Worm (Caenorhabditis elegans): ENCODE data around the gene F01F1.14.

The F01F1.14 gene

ce11 chrIII:5882823-5883222, at the start of gene F01F1.14:
Gene F01F1.14, minus strand, starts transcription at chrIII:5882923.
- TF ChIP-seq med-1 (GFP tag; optimal IDR thresholded peaks at IDR 0.05; ENCODE audit: insufficient read depth) (no peak), cog-1 (tag; optimal IDR thresholded peaks at IDR 0.05) (no peak), ref-1 (GFP tag; conservative IDR thresholded peaks at IDR 0.05) (no peak), tab-1 (GFP tag; IDR thresholded peaks at IDR 0.05) (no peak), ztf-29 (GFP tag; IDR thresholded peaks at IDR 0.05) (no peak), klf-2 (GFP tag; conservative IDR thresholded peaks at IDR 0.05) (no peak), flt-1 (GFP tag; IDR thresholded peaks at IDR 0.05) (no peak), T22C8.4 (GFP tag; IDR thresholded peaks at IDR 0.05) (no peak), ztf-23 (GFP tag; IDR thresholded peaks at IDR 0.05) (no peak)

ce11 chrIII:5931433-5931994, 48.8 kb upstream of the F01F1.14 start, which contains the start of gene EGAP1.5:
Gene EGAP1.5, plus strand, starts transcription at chrIII:5931721.
- TF ChIP-seq med-1 (GFP tag; optimal IDR thresholded peaks at IDR 0.05; ENCODE audit: insufficient read depth) = no peak
- 0 out of 2 replicates have a peak, but pooled peaks have one; percentile 23 for TF ChIP-seq tab-1 (GFP tag; IDR thresholded peaks at IDR 0.05)

- no peak for TF ChIP-seq ref-1 (GFP tag; conservative IDR thresholded peaks at IDR 0.05)
- no peak for TF ChIP-seq klf-2 (GFP tag; conservative IDR thresholded peaks at IDR 0.05)
- TF ChIP-seq ztf-29 (GFP tag; IDR thresholded peaks at IDR 0.05) = no peak
- no peak for TF ChIP-seq cog-1 (tag; optimal IDR thresholded peaks at IDR 0.05)
- no peak for TF ChIP-seq T22C8.4 (GFP tag; IDR thresholded peaks at IDR 0.05)
Observed at ce11 chrIII:5930659-5931058, 47.9 kb upstream of the F01F1.14 start.

ce11 chrIII:5925724-5926123, 43.0 kb upstream of the F01F1.14 start, which contains the start of the genes dnc-2 and bcl-7:
Gene dnc-2, minus strand, starts transcription at chrIII:5925756.
Gene bcl-7, plus strand, starts transcription at chrIII:5926086.
- TF ChIP-seq ztf-23 (GFP tag; IDR thresholded peaks at IDR 0.05) (no peak), ref-1 (GFP tag; conservative IDR thresholded peaks at IDR 0.05) (no peak), tab-1 (GFP tag; IDR thresholded peaks at IDR 0.05) (no peak), ztf-29 (GFP tag; IDR thresholded peaks at IDR 0.05) (no peak), klf-2 (GFP tag; conservative IDR thresholded peaks at IDR 0.05) (no peak), T22C8.4 (GFP tag; IDR thresholded peaks at IDR 0.05) (no peak), med-1 (GFP tag; optimal IDR thresholded peaks at IDR 0.05; ENCODE audit: insufficient read depth) (no peak), flt-1 (GFP tag; IDR thresholded peaks at IDR 0.05) (no peak), cog-1 (tag; optimal IDR thresholded peaks at IDR 0.05) (no peak)

ce11 chrIII:5922236-5922635, 39.5 kb upstream of the F01F1.14 start:
- TF ChIP-seq tab-1 (GFP tag; IDR thresholded peaks at IDR 0.05) (no peak), klf-2 (GFP tag; conservative IDR thresholded peaks at IDR 0.05) (no peak), ztf-29 (GFP tag; IDR thresholded peaks at IDR 0.05) (no peak), ref-1 (GFP tag; conservative IDR thresholded peaks at IDR 0.05) (no peak), T22C8.4 (GFP tag; IDR thresholded peaks at IDR 0.05) (no peak), flt-1 (GFP tag; IDR thresholded peaks at IDR 0.05) (no peak), ztf-23 (GFP tag; IDR thresholded peaks at IDR 0.05) (no peak), cog-1 (tag; optimal IDR thresholded peaks at IDR 0.05) (no peak), med-1 (GFP tag; optimal IDR thresholded peaks at IDR 0.05; ENCODE audit: insufficient read depth) (no peak)

- TF ChIP-seq ref-1 (GFP tag; conservative IDR thresholded peaks at IDR 0.05) (no peak), ztf-23 (GFP tag; IDR thresholded peaks at IDR 0.05) (no peak), flt-1 (GFP tag; IDR thresholded peaks at IDR 0.05) (no peak), ztf-29 (GFP tag; IDR thresholded peaks at IDR 0.05) (no peak), med-1 (GFP tag; optimal IDR thresholded peaks at IDR 0.05; ENCODE audit: insufficient read depth) (no peak), T22C8.4 (GFP tag; IDR thresholded peaks at IDR 0.05) (no peak), tab-1 (GFP tag; IDR thresholded peaks at IDR 0.05) (no peak), cog-1 (tag; optimal IDR thresholded peaks at IDR 0.05) (no peak), klf-2 (GFP tag; conservative IDR thresholded peaks at IDR 0.05) (no peak)
Observed at ce11 chrIII:5921067-5921678, 38.5 kb upstream of the F01F1.14 start.

- TF ChIP-seq T22C8.4 (GFP tag; IDR thresholded peaks at IDR 0.05) (no peak), ztf-23 (GFP tag; IDR thresholded peaks at IDR 0.05) (no peak), med-1 (GFP tag; optimal IDR thresholded peaks at IDR 0.05; ENCODE audit: insufficient read depth) (no peak), flt-1 (GFP tag; IDR thresholded peaks at IDR 0.05) (no peak), ref-1 (GFP tag; conservative IDR thresholded peaks at IDR 0.05) (no peak), klf-2 (GFP tag; conservative IDR thresholded peaks at IDR 0.05) (no peak), ztf-29 (GFP tag; IDR thresholded peaks at IDR 0.05) (no peak), tab-1 (GFP tag; IDR thresholded peaks at IDR 0.05) (no peak), cog-1 (tag; optimal IDR thresholded peaks at IDR 0.05) (no peak)
Observed at ce11 chrIII:5919799-5920387, 37.2 kb upstream of the F01F1.14 start, which contains the start of the genes tdo-2 and C28H8.2. Gene tdo-2, minus strand, starts transcription at chrIII:5919955. Gene C28H8.2, plus strand, starts transcription at chrIII:5920322.

- no peak for TF ChIP-seq med-1 (GFP tag; optimal IDR thresholded peaks at IDR 0.05; ENCODE audit: insufficient read depth)
- no peak for TF ChIP-seq ref-1 (GFP tag; conservative IDR thresholded peaks at IDR 0.05)
- no peak for TF ChIP-seq ztf-29 (GFP tag; IDR thresholded peaks at IDR 0.05)
- no peak for TF ChIP-seq klf-2 (GFP tag; conservative IDR thresholded peaks at IDR 0.05)
- no peak for TF ChIP-seq tab-1 (GFP tag; IDR thresholded peaks at IDR 0.05)
- no peak for TF ChIP-seq flt-1 (GFP tag; IDR thresholded peaks at IDR 0.05)
- TF ChIP-seq T22C8.4 (GFP tag; IDR thresholded peaks at IDR 0.05) = no peak
- no peak for TF ChIP-seq cog-1 (tag; optimal IDR thresholded peaks at IDR 0.05)
- no peak for TF ChIP-seq ztf-23 (GFP tag; IDR thresholded peaks at IDR 0.05)
Observed at ce11 chrIII:5917365-5917958, 34.7 kb upstream of the F01F1.14 start.

ce11 chrIII:5915926-5916325, 33.2 kb upstream of the F01F1.14 start:
- no peak for TF ChIP-seq tab-1 (GFP tag; IDR thresholded peaks at IDR 0.05)
- no peak for TF ChIP-seq klf-2 (GFP tag; conservative IDR thresholded peaks at IDR 0.05)
- TF ChIP-seq ztf-29 (GFP tag; IDR thresholded peaks at IDR 0.05) = no peak
- no peak for TF ChIP-seq ztf-23 (GFP tag; IDR thresholded peaks at IDR 0.05)
- no peak for TF ChIP-seq cog-1 (tag; optimal IDR thresholded peaks at IDR 0.05)
- TF ChIP-seq ref-1 (GFP tag; conservative IDR thresholded peaks at IDR 0.05) = no peak
- TF ChIP-seq med-1 (GFP tag; optimal IDR thresholded peaks at IDR 0.05; ENCODE audit: insufficient read depth) = no peak
- no peak for TF ChIP-seq T22C8.4 (GFP tag; IDR thresholded peaks at IDR 0.05)
- no peak for TF ChIP-seq flt-1 (GFP tag; IDR thresholded peaks at IDR 0.05)

All from whole organism, midembryonic.